Fruit fly (Drosophila melanogaster): ENCODE results near the gene CG45544.

Gene CG45544

dm6 chr3R:29211702-29212101, 44.6 kb upstream of the CG45544 start:
- no peak for TF ChIP-seq tai (GFP tag; optimal IDR thresholded peaks at IDR 0.05)
- no peak for TF ChIP-seq brk (GFP tag; optimal IDR thresholded peaks at IDR 0.05)
- no peak for TF ChIP-seq Dif (GFP tag; optimal IDR thresholded peaks at IDR 0.05; ENCODE audit: partially characterized antibody)
- TF ChIP-seq foxo (GFP tag; optimal IDR thresholded peaks at IDR 0.05), result no peak
- no peak for TF ChIP-seq lola (GFP tag; optimal IDR thresholded peaks at IDR 0.05)
- TF ChIP-seq HLH106 (tag; optimal IDR thresholded peaks at IDR 0.05), result no peak

- no peak for TF ChIP-seq dl (GFP tag; optimal IDR thresholded peaks at IDR 0.05; ENCODE audit: insufficient read depth in 1 of 2, partially characterized antibody in 2 of 2)
- peak; percentile 89 for TF ChIP-seq Dfd (GFP tag; optimal IDR thresholded peaks at IDR 0.05)
- TF ChIP-seq sage (GFP tag; optimal IDR thresholded peaks at IDR 0.05), result no peak
- TF ChIP-seq jim (GFP tag; optimal IDR thresholded peaks at IDR 0.05), result no peak
- no peak for TF ChIP-seq sv (GFP tag; optimal IDR thresholded peaks at IDR 0.05)
- no peak for TF ChIP-seq brk (GFP tag; optimal IDR thresholded peaks at IDR 0.05)
- TF ChIP-seq Hnf4 (GFP tag; optimal IDR thresholded peaks at IDR 0.05), result no peak
Observed at dm6 chr3R:29212534-29212933, 43.8 kb upstream of the CG45544 start.

DNA sequence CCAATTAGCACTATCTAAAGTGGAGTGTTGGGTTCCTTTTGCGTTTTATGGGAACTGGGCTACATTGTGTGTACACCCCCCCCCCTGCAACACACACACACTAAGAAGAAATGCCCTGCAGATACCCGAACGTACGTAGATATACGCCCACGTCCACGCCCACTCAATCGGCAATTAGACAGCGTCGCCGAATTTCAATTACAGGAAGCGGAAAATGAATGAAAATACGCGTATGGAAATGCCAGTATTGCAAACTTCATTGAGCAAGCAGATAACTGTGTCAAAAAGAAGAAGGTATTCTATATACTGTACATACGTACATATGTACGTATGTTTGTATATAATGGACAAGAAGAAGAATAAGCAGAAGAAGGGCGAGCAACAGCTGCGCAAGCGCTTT, 42.9 kb upstream of the CG45544 start:
- no peak for TF ChIP-seq brk (GFP tag; optimal IDR thresholded peaks at IDR 0.05)
- TF ChIP-seq tai (GFP tag; optimal IDR thresholded peaks at IDR 0.05), result no peak
- TF ChIP-seq N (GFP tag; optimal IDR thresholded peaks at IDR 0.05), result no peak

DNA sequence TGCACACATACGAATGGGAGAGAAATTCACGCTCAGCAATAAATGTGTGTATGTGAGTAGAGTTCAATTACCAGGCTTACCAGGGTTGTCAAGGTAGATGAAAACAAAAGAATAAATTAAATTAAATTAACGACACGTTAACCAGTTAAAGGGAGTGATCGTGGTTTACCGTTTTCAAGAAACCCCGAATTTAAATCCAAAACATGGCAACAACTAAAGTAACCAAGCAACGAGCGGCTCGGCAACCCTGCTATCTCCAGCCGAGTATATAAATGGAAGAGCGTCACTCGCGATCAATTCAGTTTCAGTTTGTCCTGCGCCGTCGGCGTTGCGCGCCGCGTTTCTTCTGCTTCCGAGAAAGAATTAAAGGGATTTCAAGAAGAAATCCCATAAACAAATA, 42.0 kb upstream of the CG45544 start:
- TF ChIP-seq woc (GFP tag; optimal IDR thresholded peaks at IDR 0.05) (peak; percentile 99), Myc (optimal IDR thresholded peaks at IDR 0.05) (no peak), sv (GFP tag; optimal IDR thresholded peaks at IDR 0.05) (peak; percentile 99), fru (GFP tag; optimal IDR thresholded peaks at IDR 0.05) (peak; percentile 100), HLH106 (tag; optimal IDR thresholded peaks at IDR 0.05) (peak; percentile 100), Hr83 (GFP tag; optimal IDR thresholded peaks at IDR 0.05; ENCODE audit: poor library complexity, severe bottlenecking) (peak; percentile 99), usp (GFP tag; optimal IDR thresholded peaks at IDR 0.05) (no peak), Jra (GFP tag; optimal IDR thresholded peaks at IDR 0.05) (peak; percentile 99), OdsH (GFP tag; optimal IDR thresholded peaks at IDR 0.05) (peak; percentile 100), Abd-B (GFP tag; optimal IDR thresholded peaks at IDR 0.05) (no peak), CG9705 (GFP tag; optimal IDR thresholded peaks at IDR 0.05) (peak; percentile 100), Dif (GFP tag; optimal IDR thresholded peaks at IDR 0.05; ENCODE audit: partially characterized antibody) (no peak), brk (GFP tag; optimal IDR thresholded peaks at IDR 0.05) (peak; percentile 98), br (GFP tag; optimal IDR thresholded peaks at IDR 0.05) (peak; percentile 100), Dfd (GFP tag; optimal IDR thresholded peaks at IDR 0.05) (no peak), h (GFP tag; optimal IDR thresholded peaks at IDR 0.05) (peak; percentile 100), Hnf4 (GFP tag; optimal IDR thresholded peaks at IDR 0.05) (peak; percentile 100), ey (GFP tag; optimal IDR thresholded peaks at IDR 0.05) (peak; percentile 100), dl (GFP tag; optimal IDR thresholded peaks at IDR 0.05; ENCODE audit: insufficient read depth in 1 of 2, partially characterized antibody in 2 of 2) (no peak), sage (GFP tag; optimal IDR thresholded peaks at IDR 0.05) (peak; percentile 99), CrebA (GFP tag; optimal IDR thresholded peaks at IDR 0.05; ENCODE audit: borderline replicate concordance) (peak; percentile 99), Vsx2 (GFP tag; optimal IDR thresholded peaks at IDR 0.05; ENCODE audit: partially characterized antibody) (no peak), Sp1 (GFP tag; optimal IDR thresholded peaks at IDR 0.05) (peak; percentile 100), pan (optimal IDR thresholded peaks at IDR 0.05) (no peak), dmrt93B (GFP tag; optimal IDR thresholded peaks at IDR 0.05) (peak; percentile 99), Mio (GFP tag; optimal IDR thresholded peaks at IDR 0.05) (peak; percentile 97), CG32264 (GFP tag; optimal IDR thresholded peaks at IDR 0.05) (peak; percentile 99), dsf (GFP tag; optimal IDR thresholded peaks at IDR 0.05; ENCODE audit: borderline replicate concordance) (peak; percentile 97), Hr78 (GFP tag; optimal IDR thresholded peaks at IDR 0.05) (no peak), jim (GFP tag; optimal IDR thresholded peaks at IDR 0.05) (peak; percentile 87), rgr (GFP tag; optimal IDR thresholded peaks at IDR 0.05) (peak; percentile 100), foxo (GFP tag; optimal IDR thresholded peaks at IDR 0.05) (peak; percentile 99 to 100), GATAd (GFP tag; optimal IDR thresholded peaks at IDR 0.05) (peak; percentile 99), N (GFP tag; optimal IDR thresholded peaks at IDR 0.05) (peak; percentile 45), Rel (GFP tag; optimal IDR thresholded peaks at IDR 0.05) (peak; percentile 100), Rel (tag; optimal IDR thresholded peaks at IDR 0.05) (peak; percentile 98), lola (GFP tag; optimal IDR thresholded peaks at IDR 0.05) (no peak), psq (GFP tag; optimal IDR thresholded peaks at IDR 0.05) (peak; percentile 99), tai (GFP tag; optimal IDR thresholded peaks at IDR 0.05) (no peak)

Data from whole organism, wandering third instar larva.